Worm (Caenorhabditis elegans) whole organism, L4/young adult: ENCODE measurements around the gene daf-36.

Source experiments
- W03F9.2 ChIP-seq: fragments of 150-350 bp; optimal IDR thresholded peaks from 2 replicates; lab custom pipeline; 2014; ENCODE audit warnings: missing biosample characterization, missing genetic modification characterization
- dao-5 ChIP-seq: sonication (generic microtip); optimal IDR thresholded peaks from 2 replicates; lab custom pipeline; 2016; ENCODE audit warnings: missing genotype, missing genetic modification characterization, moderate library complexity, missing compliant biosample characterization
- him-1 ChIP-seq: sonication (generic microtip); optimal IDR thresholded peaks from 2 replicates; lab custom pipeline; 2016; ENCODE audit warnings: missing genotype, missing genetic modification reagents, missing genetic modification characterization, missing compliant biosample characterization

daf-36 gene

DNA sequence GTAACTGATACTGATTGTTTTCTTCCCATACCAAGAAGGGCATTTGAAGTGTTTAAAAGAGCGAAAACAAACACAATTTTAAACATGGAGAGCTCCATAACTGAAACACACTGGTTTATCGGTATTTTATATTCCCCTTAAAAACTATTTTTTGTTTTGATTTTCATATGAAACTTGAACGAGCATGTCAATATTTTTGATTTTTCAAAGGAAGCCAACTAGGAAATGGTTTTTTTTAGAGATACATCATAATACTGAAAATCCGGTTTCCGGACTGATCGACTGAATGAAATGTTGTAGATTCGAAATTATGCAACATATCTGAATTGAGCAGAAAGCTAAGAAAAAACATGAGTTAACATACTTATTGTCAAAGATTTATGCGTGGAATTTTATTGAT is 1.8 kb upstream of the daf-36 start, which contains the start of gene ttr-19:
Gene ttr-19 (minus strand): TSS at position 101 of the 400 bp plus-strand sequence.
- TF ChIP-seq him-1 (tag; lab: Kevin White, UChicago), result no peak

DNA sequence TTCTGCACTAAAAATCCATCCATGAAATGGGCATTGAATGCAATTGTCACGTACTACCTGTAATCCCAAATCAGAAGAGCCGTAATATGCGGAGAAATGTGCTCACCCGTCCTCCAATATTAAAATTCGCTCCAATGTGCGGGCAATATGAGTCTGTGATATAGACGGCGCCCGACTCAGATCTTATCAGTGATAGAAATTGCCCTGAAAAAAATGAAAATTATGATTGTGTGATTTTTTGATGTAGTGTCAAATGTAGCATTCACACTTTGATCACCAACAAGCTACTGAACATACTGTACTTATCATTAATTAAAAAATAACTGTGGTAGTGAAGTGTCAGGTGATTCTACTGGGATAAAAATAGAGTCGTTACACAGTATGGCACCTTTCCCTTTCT is 891 bp downstream of the daf-36 start:
- TF ChIP-seq dao-5 (tag; lab: Kevin White, UChicago), result no peak
- no peak for TF ChIP-seq W03F9.2
- no peak for TF ChIP-seq him-1 (tag; lab: Kevin White, UChicago)

- TF ChIP-seq dao-5 (tag; lab: Kevin White, UChicago) (no peak), him-1 (tag; lab: Kevin White, UChicago) (no peak), W03F9.2 (no peak)
These were observed 3.5 kb downstream of the daf-36 start, which contains the start of gene C12D8.20 for ce11 chrV:10222007-10222406. TSS of gene C12D8.20 (plus strand) at chrV:10222307.

DNA sequence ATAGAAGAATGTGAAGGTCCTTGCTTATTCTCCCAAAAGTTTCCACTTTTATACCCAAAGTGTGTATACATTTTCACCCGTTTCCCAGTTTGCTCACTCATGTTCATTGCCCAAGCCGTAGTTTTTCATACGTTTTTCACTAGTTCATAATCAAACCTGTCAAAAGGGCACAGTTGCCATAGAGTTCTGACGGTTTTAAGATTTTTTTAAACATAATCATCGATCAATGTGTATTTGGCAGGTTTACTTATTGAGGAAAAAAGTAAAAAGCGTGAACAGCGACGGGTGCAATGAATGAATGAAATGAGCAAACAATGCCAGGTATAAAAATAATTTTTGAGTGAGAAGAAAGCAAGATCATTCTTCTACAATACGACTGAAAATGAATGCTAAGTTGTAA is 4.2 kb downstream of the daf-36 start, which contains the start of the genes fipr-5 and fipr-9:
Gene fipr-5 (minus strand): TSS at position 101 of the 400 bp plus-strand sequence.
Gene fipr-9 (plus strand): TSS at position 346 of the 400 bp plus-strand sequence.
- TF ChIP-seq dao-5 (tag; lab: Kevin White, UChicago) (no peak), him-1 (tag; lab: Kevin White, UChicago) (no peak), W03F9.2 (no peak)

- TF ChIP-seq him-1 (tag; lab: Kevin White, UChicago) (no peak), W03F9.2 (no peak), dao-5 (tag; lab: Kevin White, UChicago) (no peak)
These were observed 4.9 kb downstream of the daf-36 start, which contains the start of gene C12D8.13 for ce11 chrV:10220605-10221004. TSS of gene C12D8.13 (minus strand) at chrV:10220705.

- TF ChIP-seq W03F9.2, result no peak
- no peak for TF ChIP-seq him-1 (tag; lab: Kevin White, UChicago)
- no peak for TF ChIP-seq dao-5 (tag; lab: Kevin White, UChicago)
These were observed 8.8 kb downstream of the daf-36 start, which contains the start of gene ZK856.14 for ce11 chrV:10216724-10217123. TSS of gene ZK856.14 (plus strand) at chrV:10217024.

DNA sequence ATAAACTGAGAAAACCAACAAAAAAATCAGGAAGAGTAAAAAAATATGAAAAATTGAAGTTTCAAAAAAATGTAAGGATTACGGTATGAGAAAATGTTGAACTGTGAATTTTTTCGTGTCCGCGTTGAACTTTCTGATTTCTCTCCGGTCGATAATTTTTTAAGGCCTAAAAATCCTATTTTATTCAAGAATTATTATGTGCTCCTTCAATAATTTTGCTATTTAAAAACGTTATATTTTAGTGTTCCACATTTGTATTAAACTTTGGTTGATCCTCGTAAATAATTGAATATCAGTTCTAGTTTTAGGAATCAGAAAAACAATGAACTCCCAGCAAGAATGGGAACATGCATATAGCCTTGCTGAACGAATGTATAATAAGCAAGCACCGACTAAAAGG is 12.9 kb downstream of the daf-36 start, which contains the start of gene hpo-40:
Gene hpo-40 (plus strand): TSS at position 301 of the 400 bp plus-strand sequence.
- no peak for TF ChIP-seq dao-5 (tag; lab: Kevin White, UChicago)
- TF ChIP-seq W03F9.2, result no peak
- no peak for TF ChIP-seq him-1 (tag; lab: Kevin White, UChicago)

- no peak for TF ChIP-seq dao-5 (tag; lab: Kevin White, UChicago)
- no peak for TF ChIP-seq W03F9.2
- TF ChIP-seq him-1 (tag; lab: Kevin White, UChicago), result no peak
These were observed 13.5 kb downstream of the daf-36 start, which contains the start of gene zhit-3 for ce11 chrV:10212027-10212426. TSS of gene zhit-3 (minus strand) at chrV:10212127.

- TF ChIP-seq dao-5 (tag; lab: Kevin White, UChicago) (no peak), him-1 (tag; lab: Kevin White, UChicago) (no peak), W03F9.2 (no peak)
These were observed 15.3 kb downstream of the daf-36 start, which contains the start of gene tftc-3 for ce11 chrV:10210244-10210643. TSS of gene tftc-3 (minus strand) at chrV:10210344.

ce11 chrV:10206502-10206901 is 19.0 kb downstream of the daf-36 start, which contains the start of gene rpc-25:
TSS of gene rpc-25 (minus strand) at chrV:10206602.
- TF ChIP-seq him-1 (tag; lab: Kevin White, UChicago) (no peak), W03F9.2 (no peak), dao-5 (tag; lab: Kevin White, UChicago) (no peak)

DNA sequence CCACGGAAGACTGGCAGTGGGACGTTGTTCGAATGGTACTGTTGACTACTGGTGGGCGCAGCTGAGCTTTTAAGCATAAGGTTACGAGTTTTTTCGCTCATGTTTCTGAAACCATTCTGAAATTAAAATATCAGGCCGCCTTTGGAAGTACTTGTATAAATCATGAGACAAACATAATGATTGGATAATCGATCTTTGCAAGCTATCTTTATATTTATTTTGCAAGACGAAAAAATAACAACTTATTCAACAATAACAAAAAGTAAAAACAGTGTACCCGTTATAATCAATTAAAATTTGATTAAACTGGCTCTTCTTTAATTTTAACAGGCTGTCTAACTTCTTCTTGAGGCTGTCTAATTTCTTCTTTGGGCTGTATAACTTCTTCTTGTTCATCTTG is 20.0 kb downstream of the daf-36 start, which contains the start of gene ZK856.16:
Gene ZK856.16 (minus strand): TSS at position 101 of the 400 bp plus-strand sequence.
- TF ChIP-seq W03F9.2 (no peak), dao-5 (tag; lab: Kevin White, UChicago) (no peak), him-1 (tag; lab: Kevin White, UChicago) (no peak)

DNA sequence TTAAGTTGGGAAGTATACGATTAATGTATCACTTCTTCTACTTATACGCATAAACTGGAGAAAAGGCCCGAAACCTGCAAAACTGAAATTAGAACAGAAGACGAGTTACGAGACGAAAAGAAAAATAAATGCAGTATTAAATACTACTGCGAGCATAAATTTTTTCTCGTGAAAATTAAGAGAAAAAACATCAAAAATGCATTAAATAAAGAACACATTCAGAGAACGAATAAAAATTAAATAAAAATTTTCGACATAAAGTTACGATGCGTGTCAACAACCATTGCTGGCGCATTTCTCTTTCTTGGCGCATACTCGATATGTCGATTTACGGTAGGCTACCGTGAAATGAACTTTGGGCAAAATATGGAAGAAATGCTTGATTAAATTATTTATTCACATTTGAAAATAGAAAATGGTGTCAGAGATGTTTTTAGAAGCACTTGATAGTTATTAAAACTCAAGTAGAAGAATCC is 20.6 kb downstream of the daf-36 start, which contains the start of the genes ZK856.19 and ZK856.11:
Gene ZK856.19 (minus strand): TSS at position 51 of the 476 bp plus-strand sequence.
Gene ZK856.11 (minus strand): TSS at position 76 of the 476 bp plus-strand sequence.
- TF ChIP-seq W03F9.2, result peak; percentile 58
- TF ChIP-seq dao-5 (tag; lab: Kevin White, UChicago), result no peak
- no peak for TF ChIP-seq him-1 (tag; lab: Kevin White, UChicago)

DNA sequence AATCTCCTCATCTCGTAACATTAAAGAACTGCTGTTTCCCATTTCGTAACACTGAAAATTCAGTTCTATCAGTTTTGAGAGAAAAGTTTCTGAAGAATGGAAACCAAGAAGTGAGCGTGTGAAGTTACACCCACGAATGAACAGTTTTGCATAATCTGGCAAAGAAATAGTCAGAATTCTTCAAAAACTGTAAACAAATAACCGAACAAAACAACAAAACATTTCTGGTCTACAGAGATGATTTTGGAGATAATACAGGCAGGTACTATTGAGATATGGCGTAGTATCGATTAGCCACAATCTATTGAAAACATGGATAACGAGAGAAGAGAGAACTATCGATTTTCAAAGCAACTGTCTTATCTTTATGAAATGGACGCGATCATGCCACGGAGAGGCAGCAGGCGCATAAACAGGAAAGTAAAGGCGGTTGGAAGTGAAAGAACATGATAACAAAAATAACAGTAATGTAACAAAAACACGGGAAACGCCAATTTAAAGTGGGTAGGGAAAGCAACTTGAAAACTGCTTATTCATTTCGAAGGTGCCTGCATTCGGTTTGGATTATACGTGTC is 22.0 kb downstream of the daf-36 start, which contains the start of gene chpf-1:
Gene chpf-1 (minus strand): TSS at position 51 of the 575 bp plus-strand sequence.
- TF ChIP-seq him-1 (tag; lab: Kevin White, UChicago) (no peak), dao-5 (tag; lab: Kevin White, UChicago) (no peak), W03F9.2 (no peak)

DNA sequence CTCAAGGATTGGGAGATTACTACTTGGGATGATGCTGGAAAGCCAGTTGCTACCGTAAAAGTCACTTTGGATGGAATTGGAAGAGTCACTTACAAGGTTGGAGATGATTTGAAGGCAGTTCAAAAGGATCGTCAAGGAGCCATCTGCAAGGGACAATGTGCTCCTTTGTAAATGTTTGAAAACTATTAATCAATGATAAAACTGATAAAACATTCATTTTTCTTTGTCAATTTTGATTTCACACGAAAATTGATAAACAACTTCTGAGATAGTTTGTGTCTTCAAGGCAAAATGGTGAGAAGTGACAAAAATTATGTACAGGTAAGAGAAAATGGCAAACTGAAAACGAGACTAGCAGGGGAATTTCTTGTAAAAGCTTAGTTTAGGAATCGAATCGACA is 23.2 kb downstream of the daf-36 start:
- no peak for TF ChIP-seq him-1 (tag; lab: Kevin White, UChicago)
- TF ChIP-seq dao-5 (tag; lab: Kevin White, UChicago), result no peak
- TF ChIP-seq W03F9.2, result no peak
